Worm (Caenorhabditis elegans): ENCODE results near the gene F28A10.1.

The F28A10.1 gene

DNA sequence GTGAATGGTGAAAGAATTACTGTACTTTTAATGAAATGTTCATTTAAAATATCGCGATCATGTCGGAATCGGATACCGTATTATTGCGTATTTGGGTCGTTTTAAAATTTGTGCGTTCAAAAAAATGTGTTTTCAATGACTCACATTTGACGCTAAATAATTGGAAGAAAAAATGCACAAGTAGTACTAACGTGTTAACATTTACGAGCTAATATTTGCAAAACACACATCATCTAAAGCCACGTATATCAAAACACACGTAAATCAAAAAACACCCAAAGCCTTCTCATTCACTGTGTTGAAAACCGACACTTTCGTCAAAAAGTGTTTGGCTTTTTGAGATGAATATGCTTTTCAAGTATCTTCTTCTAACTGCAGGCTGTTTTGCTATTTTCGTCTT, at the start of gene F28A10.1:
Gene F28A10.1 (plus strand): TSS at position 301 of the 400 bp plus-strand sequence.
- no peak for TF ChIP-seq sptf-1 (tag; optimal IDR thresholded peaks at IDR 0.05)

- TF ChIP-seq elt-3 (tag; optimal IDR thresholded peaks at IDR 0.05) (no peak), flh-1 (GFP tag; optimal IDR thresholded peaks at IDR 0.05) (no peak), nhr-76 (tag; optimal IDR thresholded peaks at IDR 0.05) (no peak), bed-3 (GFP tag; optimal IDR thresholded peaks at IDR 0.05) (no peak), unc-62 (GFP tag; optimal IDR thresholded peaks at IDR 0.05) (no peak)
These were observed 42.7 kb upstream of the F28A10.1 start, which contains the start of gene Y39F10A.3 for ce11 chrII:782903-783302. Gene Y39F10A.3, minus strand, starts transcription at chrII:783003.

- TF ChIP-seq sem-2 (GFP tag; optimal IDR thresholded peaks at IDR 0.05) (no peak), lin-32 (GFP tag; optimal IDR thresholded peaks at IDR 0.05) (no peak), M03D4.4 (tag; optimal IDR thresholded peaks at IDR 0.05) (no peak), mab-5 (tag; optimal IDR thresholded peaks at IDR 0.05) (no peak), snpc-4 (tag; optimal IDR thresholded peaks at IDR 0.05) (no peak), hlh-1 (tag; optimal IDR thresholded peaks at IDR 0.05) (no peak), lsy-2 (tag; optimal IDR thresholded peaks at IDR 0.05) (no peak)
These were observed 42.1 kb upstream of the F28A10.1 start, which contains the start of gene Y39F10A.6 for ce11 chrII:783532-783931. Gene Y39F10A.6, minus strand, starts transcription at chrII:783632.

- TF ChIP-seq ztf-11 (tag; optimal IDR thresholded peaks at IDR 0.05) (no peak), sem-2 (GFP tag; optimal IDR thresholded peaks at IDR 0.05) (no peak), ces-1 (GFP tag; optimal IDR thresholded peaks at IDR 0.05) (no peak)
These were observed 38.7 kb upstream of the F28A10.1 start, which contains the start of gene F46F5.16 for ce11 chrII:786938-787337. Gene F46F5.16, plus strand, starts transcription at chrII:787238.

- TF ChIP-seq ces-1 (GFP tag; optimal IDR thresholded peaks at IDR 0.05), result no peak
- TF ChIP-seq tbx-8 (GFP tag; optimal IDR thresholded peaks at IDR 0.05), result no peak
- no peak for TF ChIP-seq unc-39 (tag; optimal IDR thresholded peaks at IDR 0.05)
- no peak for TF ChIP-seq M03D4.4 (tag; optimal IDR thresholded peaks at IDR 0.05)
- TF ChIP-seq pha-4 (tag; optimal IDR thresholded peaks at IDR 0.05), result no peak
- TF ChIP-seq drap-1 (GFP tag; optimal IDR thresholded peaks at IDR 0.05), result no peak
- no peak for TF ChIP-seq unc-62 (GFP tag; optimal IDR thresholded peaks at IDR 0.05)
- no peak for TF ChIP-seq nhr-2 (tag; optimal IDR thresholded peaks at IDR 0.05)
- TF ChIP-seq zip-8 (tag; optimal IDR thresholded peaks at IDR 0.05), result no peak
- no peak for TF ChIP-seq nhr-76 (tag; optimal IDR thresholded peaks at IDR 0.05)
- no peak for TF ChIP-seq cnd-1 (tag; optimal IDR thresholded peaks at IDR 0.05)
- TF ChIP-seq nhr-12 (tag; optimal IDR thresholded peaks at IDR 0.05), result no peak
These were observed 37.5 kb upstream of the F28A10.1 start, which contains the start of gene F46F5.15 for ce11 chrII:788139-788538. Gene F46F5.15, plus strand, starts transcription at chrII:788439.

DNA sequence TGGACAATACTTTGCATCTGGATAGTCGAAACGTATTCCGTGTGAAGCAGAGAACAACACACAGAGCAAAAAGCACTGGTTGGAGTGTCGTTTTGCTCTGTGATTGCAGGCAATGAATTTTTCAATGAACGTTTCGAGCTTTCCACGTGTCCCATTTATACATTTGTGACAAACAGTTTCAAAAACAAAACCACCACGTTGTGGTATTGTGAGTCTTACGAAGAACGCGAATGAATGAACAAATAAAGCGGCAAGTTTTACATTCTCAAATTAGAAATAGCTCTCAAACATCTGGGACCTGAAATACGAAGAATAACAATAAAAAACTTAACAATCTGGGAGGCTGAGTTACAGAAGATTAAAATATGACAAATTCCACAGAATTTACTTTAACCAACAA, 33.8 kb upstream of the F28A10.1 start, which contains the start of gene F46F5.1:
Gene F46F5.1 (minus strand): TSS at position 101 of the 400 bp plus-strand sequence.
- no peak for TF ChIP-seq snpc-4 (tag; optimal IDR thresholded peaks at IDR 0.05)
- TF ChIP-seq ces-1 (GFP tag; optimal IDR thresholded peaks at IDR 0.05), result no peak
- TF ChIP-seq M03D4.4 (tag; optimal IDR thresholded peaks at IDR 0.05), result no peak
- no peak for TF ChIP-seq sptf-1 (tag; optimal IDR thresholded peaks at IDR 0.05)
- TF ChIP-seq ceh-39 (tag; optimal IDR thresholded peaks at IDR 0.05), result no peak
- TF ChIP-seq flh-1 (GFP tag; optimal IDR thresholded peaks at IDR 0.05), result no peak
- no peak for TF ChIP-seq zip-8 (tag; optimal IDR thresholded peaks at IDR 0.05)

DNA sequence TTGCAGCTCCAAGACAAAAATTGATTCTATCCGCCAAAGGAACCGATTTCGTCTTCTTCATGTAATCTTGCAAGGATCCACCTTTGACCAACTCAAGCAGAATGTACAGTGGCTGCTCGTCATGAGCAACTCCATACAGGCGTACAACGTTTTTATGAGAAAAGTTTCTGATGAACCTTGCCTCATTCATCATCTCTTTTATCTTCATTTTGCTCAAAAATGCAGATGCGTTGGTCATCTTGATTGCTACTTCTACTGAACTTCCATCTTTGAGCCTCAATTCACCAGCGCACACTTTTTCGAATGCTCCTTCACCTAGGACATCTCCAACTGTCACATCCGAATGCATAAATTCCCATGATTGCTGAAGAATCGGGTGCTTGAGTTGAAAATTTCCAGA, 28.7 kb upstream of the F28A10.1 start:
- TF ChIP-seq mep-1 (tag; optimal IDR thresholded peaks at IDR 0.05) (no peak), cnd-1 (tag; optimal IDR thresholded peaks at IDR 0.05) (no peak), pha-4 (tag; optimal IDR thresholded peaks at IDR 0.05) (no peak), ceh-43 (GFP tag; optimal IDR thresholded peaks at IDR 0.05) (no peak), mls-2 (tag; optimal IDR thresholded peaks at IDR 0.05) (no peak), mab-5 (tag; optimal IDR thresholded peaks at IDR 0.05) (no peak), bed-3 (GFP tag; optimal IDR thresholded peaks at IDR 0.05) (no peak), sem-2 (GFP tag; optimal IDR thresholded peaks at IDR 0.05) (no peak), lin-13 (tag; optimal IDR thresholded peaks at IDR 0.05) (no peak), nhr-76 (tag; optimal IDR thresholded peaks at IDR 0.05) (no peak), ceh-83 (GFP tag; optimal IDR thresholded peaks at IDR 0.05) (no peak), drap-1 (GFP tag; optimal IDR thresholded peaks at IDR 0.05) (no peak), sptf-1 (tag; optimal IDR thresholded peaks at IDR 0.05) (no peak), blmp-1 (tag; optimal IDR thresholded peaks at IDR 0.05) (no peak), nhr-237 (tag; optimal IDR thresholded peaks at IDR 0.05) (no peak)
